Worm (Caenorhabditis elegans) whole organism, L4 larva: ENCODE results near the gene nhr-58.

ENCODE experiments used
- F37D6.2 ChIP-seq: sonication (generic microtip); optimal IDR thresholded peaks from 2 replicates; lab custom pipeline; 2016; ENCODE audit warnings: mild to moderate bottlenecking, missing genetic modification characterization, missing compliant biosample characterization
- F49E8.2 ChIP-seq: sonication (generic microtip); optimal IDR thresholded peaks from 2 replicates; lab custom pipeline; 2016; ENCODE audit warnings: missing compliant biosample characterization, mild to moderate bottlenecking, missing genetic modification characterization, borderline replicate concordance
- R02D3.7 ChIP-seq: fragments of 150-350 bp; sonication (generic microtip); optimal IDR thresholded peaks from 3 replicates; lab custom pipeline; 2014; ENCODE audit warnings: missing biosample characterization, missing genetic modification characterization
- T20F7.1 ChIP-seq: fragments of 200-800 bp; sonication (Bioruptor generic); optimal IDR thresholded peaks from 2 replicates; lab custom pipeline; 2018; ENCODE audit warnings: mild to moderate bottlenecking, missing genetic modification characterization, missing compliant biosample characterization
- T26A8.4 ChIP-seq: fragments of 200-800 bp; sonication (Bioruptor generic); IDR thresholded peaks from 2 replicates; pipeline ENCODE4 v1.3.6; 2022; ENCODE audit warnings: missing genetic modification characterization, missing compliant biosample characterization
- Y105C5A.15 ChIP-seq: fragments of 200-800 bp; sonication (Bioruptor generic); IDR thresholded peaks from 2 replicates; pipeline ENCODE4 v1.3.6; 2022; ENCODE audit warnings: missing genetic modification characterization, missing compliant biosample characterization
- Y48G9A.11 ChIP-seq: fragments of 200-800 bp; sonication (Bioruptor generic); IDR thresholded peaks from 2 replicates; pipeline ENCODE4 v1.3.6; 2022; ENCODE audit warnings: missing genetic modification reagents, missing genetic modification characterization, missing compliant biosample characterization
- Y5F2A.4 ChIP-seq: fragments of 200-800 bp; sonication (Bioruptor generic); optimal IDR thresholded peaks from 2 replicates; lab custom pipeline; 2018; ENCODE audit warnings: mild to moderate bottlenecking, missing genetic modification characterization, missing compliant biosample characterization
- Y75B8A.6 ChIP-seq: fragments of 200-800 bp; sonication (Bioruptor generic); IDR thresholded peaks from 2 replicates; pipeline ENCODE4 v1.3.6; 2022; ENCODE audit warnings: missing genetic modification reagents, missing genetic modification characterization, missing compliant biosample characterization
- ZK337.2 ChIP-seq: fragments of 200-800 bp; sonication (Bioruptor generic); IDR thresholded peaks from 2 replicates; pipeline ENCODE4 v1.3.6; 2022; ENCODE audit warnings: missing genetic modification reagents, missing genetic modification characterization, missing compliant biosample characterization
- ZK546.5 ChIP-seq, 2 experiments: sonication (generic microtip); optimal IDR thresholded peaks; 2 replicates each; lab custom pipeline; 2017; ENCODE audit warnings: missing biosample characterization in 2 of 2, missing genetic modification characterization in 2 of 2
- aha-1 ChIP-seq: fragments of 150-350 bp; peaks from one replicate; lab custom pipeline; 2014; ENCODE audit warnings: missing biosample characterization, missing genetic modification characterization
- ceh-20 ChIP-seq: fragments of 200-800 bp; sonication (Bioruptor generic); IDR thresholded peaks from 2 replicates; pipeline ENCODE4 v1.3.6; 2022; ENCODE audit warnings: missing genetic modification reagents, missing genetic modification characterization, missing compliant biosample characterization
- ceh-28 ChIP-seq: fragments of 150-350 bp; optimal IDR thresholded peaks from 2 replicates; lab custom pipeline; 2014; ENCODE audit warnings: missing biosample characterization, missing genetic modification reagents, missing genetic modification characterization
- ceh-32 ChIP-seq: sonication (generic microtip); optimal IDR thresholded peaks from 2 replicates; lab custom pipeline; 2016; ENCODE audit warnings: mild to moderate bottlenecking, missing genetic modification characterization, missing compliant biosample characterization; ENCODE audit not compliant: poor library complexity
- ceh-62 ChIP-seq: sonication (generic microtip); optimal IDR thresholded peaks from 2 replicates; lab custom pipeline; 2017; ENCODE audit warnings: missing biosample characterization, missing genetic modification characterization
- daf-19 ChIP-seq: fragments of 200-800 bp; sonication (Bioruptor generic); conservative IDR thresholded peaks from 2 replicates; pipeline ENCODE4 v1.3.6; 2022; ENCODE audit warnings: missing genetic modification characterization, missing compliant biosample characterization
- dmd-6 ChIP-seq: fragments of 200-800 bp; sonication (Bioruptor generic); IDR thresholded peaks from 2 replicates; pipeline ENCODE4 v1.3.6; 2022; ENCODE audit warnings: missing genetic modification reagents, missing genetic modification characterization, missing compliant biosample characterization
- dpl-1 ChIP-seq: fragments of 150-350 bp; optimal IDR thresholded peaks from 2 replicates; lab custom pipeline; 2014; ENCODE audit warnings: missing biosample characterization, missing genetic modification reagents, missing genetic modification characterization
- duxl-1 ChIP-seq: sonication (generic microtip); optimal IDR thresholded peaks from 2 replicates; lab custom pipeline; 2016; ENCODE audit warnings: mild to moderate bottlenecking, missing genetic modification characterization, moderate library complexity, missing compliant biosample characterization; ENCODE audit not compliant: poor library complexity
- dve-1 ChIP-seq: sonication (generic microtip); optimal IDR thresholded peaks from 2 replicates; lab custom pipeline; 2017; ENCODE audit warnings: antibody characterized with exemption, mild to moderate bottlenecking, missing genetic modification characterization, missing compliant biosample characterization; ENCODE audit not compliant: insufficient read depth
- hif-1 ChIP-seq, 2 experiments: sonication (generic microtip); optimal IDR thresholded peaks; 2 replicates each; lab custom pipeline; 2016 to 2017; ENCODE audit warnings: missing compliant biosample characterization in 2 of 2, missing genetic modification characterization in 2 of 2, missing genetic modification reagents in 2 of 2, missing genotype in 2 of 2, mild to moderate bottlenecking in 1 of 2
- jun-1 ChIP-seq: fragments of 150-350 bp; optimal IDR thresholded peaks from 2 replicates; lab custom pipeline; 2014; ENCODE audit warnings: missing biosample characterization, missing genetic modification reagents, missing genetic modification characterization
- lin-39 ChIP-seq: fragments of 150-350 bp; optimal IDR thresholded peaks from 2 replicates; lab custom pipeline; 2014; ENCODE audit warnings: missing biosample characterization, missing genetic modification reagents, missing genetic modification characterization
- lsy-2 ChIP-seq, 2 experiments: fragments of 150-350 bp in 1 of 2; sonication (generic microtip) in 1 of 2; optimal IDR thresholded peaks; 2 replicates each; lab custom pipeline; 2014 to 2017; ENCODE audit warnings: missing biosample characterization in 2 of 2, missing genetic modification characterization in 2 of 2
- madf-9 ChIP-seq: fragments of 200-800 bp; sonication (Bioruptor generic); conservative IDR thresholded peaks from 2 replicates; pipeline ENCODE4 v1.3.6; 2022; ENCODE audit warnings: missing genetic modification reagents, missing genetic modification characterization, missing compliant biosample characterization
- mdt-29 ChIP-seq: fragments of 200-800 bp; sonication (Bioruptor generic); IDR thresholded peaks from 2 replicates; pipeline ENCODE4 v1.3.6; 2022; ENCODE audit warnings: missing genetic modification reagents, missing genetic modification characterization, missing compliant biosample characterization
- mes-2 ChIP-seq: sonication (generic microtip); optimal IDR thresholded peaks from 2 replicates; lab custom pipeline; 2016; ENCODE audit warnings: missing genotype, mild to moderate bottlenecking, missing genetic modification characterization, missing compliant biosample characterization; ENCODE audit not compliant: poor library complexity, severe bottlenecking
- mxl-2 ChIP-seq: fragments of 200-800 bp; sonication (Bioruptor generic); conservative IDR thresholded peaks from 2 replicates; pipeline ENCODE4 v1.3.6; 2022; ENCODE audit warnings: missing genetic modification reagents, missing genetic modification characterization, missing compliant biosample characterization
- nhr-102 ChIP-seq: sonication (generic microtip); optimal IDR thresholded peaks from 2 replicates; lab custom pipeline; 2016; ENCODE audit warnings: mild to moderate bottlenecking, missing genetic modification characterization, moderate library complexity, missing compliant biosample characterization
- nhr-11 ChIP-seq: fragments of 150-350 bp; optimal IDR thresholded peaks from 2 replicates; lab custom pipeline; 2014; ENCODE audit warnings: missing biosample characterization, missing genetic modification characterization
- nhr-28 ChIP-seq: fragments of 150-350 bp; optimal IDR thresholded peaks from 2 replicates; lab custom pipeline; 2014; ENCODE audit warnings: missing biosample characterization, missing genetic modification characterization
- nhr-6 ChIP-seq: fragments of 150-350 bp; optimal IDR thresholded peaks from 2 replicates; lab custom pipeline; 2014; ENCODE audit warnings: missing biosample characterization, missing genetic modification characterization
- nhr-76 ChIP-seq: fragments of 150-350 bp; optimal IDR thresholded peaks from 2 replicates; lab custom pipeline; 2014; ENCODE audit warnings: missing biosample characterization, missing genetic modification characterization
- nhr-77 ChIP-seq: fragments of 150-350 bp; optimal IDR thresholded peaks from 2 replicates; lab custom pipeline; 2014; ENCODE audit warnings: missing biosample characterization, missing genetic modification characterization
- pha-4 ChIP-seq, 2 experiments: fragments of 150-350 bp in 1 of 2; fragments of 200-800 bp in 1 of 2; sonication (Bioruptor generic) in 1 of 2; IDR thresholded peaks in 1 of 2; optimal IDR thresholded peaks in 1 of 2; 2 replicates each; pipeline versions ENCODE4 v1.3.6 to Lab custom; 2014 to 2022; ENCODE audit warnings: missing genetic modification characterization in 2 of 2, missing genetic modification reagents in 2 of 2, missing biosample characterization in 1 of 2, missing compliant biosample characterization in 1 of 2
- php-3 ChIP-seq: fragments of 200-800 bp; sonication (Bioruptor generic); IDR thresholded peaks from 2 replicates; pipeline ENCODE4 v1.3.6; 2022; ENCODE audit warnings: missing genetic modification reagents, missing genetic modification characterization, missing compliant biosample characterization
- pqm-1 ChIP-seq: sonication (generic microtip); optimal IDR thresholded peaks from 2 replicates; lab custom pipeline; 2017; ENCODE audit warnings: missing biosample characterization, missing genetic modification characterization
- saeg-2 ChIP-seq: fragments of 200-800 bp; sonication (Bioruptor generic); IDR thresholded peaks from 2 replicates; pipeline ENCODE4 v1.3.6; 2022; ENCODE audit warnings: missing genetic modification reagents, missing genetic modification characterization, missing compliant biosample characterization
- sdz-12 ChIP-seq: fragments of 200-800 bp; sonication (Bioruptor generic); optimal IDR thresholded peaks from 2 replicates; lab custom pipeline; 2018; ENCODE audit warnings: mild to moderate bottlenecking, missing genetic modification characterization, missing compliant biosample characterization
- skn-1 ChIP-seq: fragments of 150-350 bp; optimal IDR thresholded peaks from 2 replicates; lab custom pipeline; 2014; ENCODE audit warnings: missing biosample characterization, missing genetic modification characterization
- snpc-4 ChIP-seq: fragments of 150-350 bp; optimal IDR thresholded peaks from 2 replicates; lab custom pipeline; 2014; ENCODE audit warnings: missing biosample characterization, missing genetic modification characterization
- spr-1 ChIP-seq: sonication (generic microtip); optimal IDR thresholded peaks from 2 replicates; lab custom pipeline; 2016; ENCODE audit warnings: mild to moderate bottlenecking, missing genetic modification characterization, missing compliant biosample characterization
- tag-97 ChIP-seq: fragments of 200-800 bp; sonication (Bioruptor generic); IDR thresholded peaks from 2 replicates; pipeline ENCODE4 v1.3.6; 2022; ENCODE audit warnings: missing genetic modification characterization, missing compliant biosample characterization
- unc-39 ChIP-seq: sonication (generic microtip); optimal IDR thresholded peaks from 2 replicates; lab custom pipeline; 2017; ENCODE audit warnings: missing biosample characterization, missing genetic modification characterization
- unc-62 ChIP-seq, 3 experiments: fragments of 150-350 bp in 1 of 3; sonication (generic microtip); optimal IDR thresholded peaks in 2 of 3; peaks in 1 of 3; 1 replicate in 1 of 3; 2 replicates in 2 of 3; lab custom pipeline; 2014 to 2017; ENCODE audit warnings: missing biosample characterization in 3 of 3, missing genetic modification characterization in 3 of 3, missing genetic modification reagents in 3 of 3, missing genotype in 1 of 3
- vab-7 ChIP-seq: fragments of 200-800 bp; sonication (Bioruptor generic); IDR thresholded peaks from 2 replicates; pipeline ENCODE4 v1.3.6; 2022; ENCODE audit warnings: missing genetic modification reagents, missing genetic modification characterization, missing compliant biosample characterization
- zag-1 ChIP-seq: fragments of 150-350 bp; optimal IDR thresholded peaks from 2 replicates; lab custom pipeline; 2014; ENCODE audit warnings: missing biosample characterization, missing genetic modification characterization
- zfp-3 ChIP-seq: fragments of 200-800 bp; sonication (Bioruptor generic); conservative IDR thresholded peaks from 2 replicates; pipeline ENCODE4 v1.3.6; 2022; ENCODE audit warnings: missing genetic modification reagents, missing genetic modification characterization, missing compliant biosample characterization
- zip-11 ChIP-seq: fragments of 200-800 bp; sonication (Bioruptor generic); IDR thresholded peaks from 2 replicates; pipeline ENCODE4 v1.3.6; 2022; ENCODE audit warnings: missing genetic modification characterization, missing compliant biosample characterization
- ztf-11 ChIP-seq: fragments of 150-350 bp; optimal IDR thresholded peaks from 2 replicates; lab custom pipeline; 2014; ENCODE audit warnings: missing biosample characterization, missing genetic modification characterization

Gene nhr-58

ce11 chrV:532046-532445 lies at the start of gene nhr-58 (continued):
- TF ChIP-seq dmd-6 = peak; percentile 97
- TF ChIP-seq ceh-20 (GFP tag; lab: Robert Waterston, UW) = no peak
- TF ChIP-seq pha-4 (GFP tag; IDR thresholded peaks at IDR 0.05; lab: Robert Waterston, UW) = no peak
- peak; percentile 52 for TF ChIP-seq pha-4 (tag; optimal IDR thresholded peaks at IDR 0.05; lab: Kevin White, UChicago)
- peak; percentile 92 for TF ChIP-seq nhr-77 (tag; lab: Kevin White, UChicago)
- peak; percentile 53 for TF ChIP-seq jun-1 (tag; lab: Kevin White, UChicago)
- TF ChIP-seq snpc-4 (tag; lab: Kevin White, UChicago) = no peak
- TF ChIP-seq vab-7 (GFP tag; lab: Robert Waterston, UW) = no peak
- TF ChIP-seq Y75B8A.6 (GFP tag; lab: Robert Waterston, UW) = no peak
- no peak for TF ChIP-seq unc-39 (tag; lab: Kevin White, UChicago)
- TF ChIP-seq mdt-29 = no peak
- TF ChIP-seq dve-1 (tag; lab: Kevin White, UChicago) = peak; percentile 94
- TF ChIP-seq aha-1 = no peak
- TF ChIP-seq tag-97 (GFP tag; lab: Robert Waterston, UW) = no peak
- TF ChIP-seq php-3 = no peak
- no peak for TF ChIP-seq ceh-28 (tag; lab: Kevin White, UChicago)
- TF ChIP-seq unc-62 (GFP tag; optimal IDR thresholded peaks at IDR 0.05 in 1 of 2; lab: Kevin White, UChicago) = no peak
- no peak for TF ChIP-seq unc-62 (tag; optimal IDR thresholded peaks at IDR 0.05; lab: Kevin White, UChicago)
- TF ChIP-seq Y5F2A.4 (GFP tag; lab: Kevin White, UChicago) = no peak
- no peak for TF ChIP-seq T20F7.1 (GFP tag; lab: Kevin White, UChicago)
- peak; percentile 69 for TF ChIP-seq nhr-11 (tag; lab: Kevin White, UChicago)
- no peak for TF ChIP-seq spr-1 (tag; lab: Kevin White, UChicago)
- peak; percentile 16 for TF ChIP-seq dpl-1 (GFP tag; lab: Kevin White, UChicago)
- TF ChIP-seq nhr-76 (tag; lab: Kevin White, UChicago) = peak; percentile 32
- no peak for TF ChIP-seq zfp-3 (GFP tag; lab: Robert Waterston, UW)
- TF ChIP-seq Y48G9A.11 = no peak
- TF ChIP-seq saeg-2 (GFP tag; lab: Robert Waterston, UW) = no peak
- TF ChIP-seq R02D3.7 (tag; lab: Kevin White, UChicago) = no peak
- TF ChIP-seq Y105C5A.15 = no peak
- TF ChIP-seq F37D6.2 = no peak
- TF ChIP-seq pqm-1 (tag; lab: Kevin White, UChicago) = peak; percentile 76
- peak in 1 of 2 experiments; percentile 42 for TF ChIP-seq hif-1 (tag; optimal IDR thresholded peaks at IDR 0.05; lab: Kevin White, UChicago)
- no peak for TF ChIP-seq ceh-32 (tag; lab: Kevin White, UChicago)
- TF ChIP-seq mes-2 = peak; percentile 76
- no peak for TF ChIP-seq lin-39 (tag; lab: Kevin White, UChicago)
- TF ChIP-seq zag-1 (tag; lab: Kevin White, UChicago) = no peak
- TF ChIP-seq madf-9 (GFP tag; lab: Robert Waterston, UW) = no peak
- TF ChIP-seq nhr-28 = peak; percentile 98
- no peak for TF ChIP-seq ZK337.2
- TF ChIP-seq nhr-102 (tag; lab: Kevin White, UChicago) = peak; percentile 84
- no peak for TF ChIP-seq mxl-2 (GFP tag; lab: Robert Waterston, UW)
- TF ChIP-seq F49E8.2 (tag; lab: Kevin White, UChicago) = no peak
- TF ChIP-seq lsy-2 (tag; optimal IDR thresholded peaks at IDR 0.05; lab: Kevin White, UChicago) = peak in 1 of 2 experiments; percentile 35
- no peak for TF ChIP-seq ZK546.5 (tag; optimal IDR thresholded peaks at IDR 0.05; lab: Kevin White, UChicago)
- no peak for TF ChIP-seq ceh-62
- TF ChIP-seq ztf-11 (tag; lab: Kevin White, UChicago) = no peak
- TF ChIP-seq zip-11 (GFP tag; lab: Robert Waterston, UW) = no peak
- TF ChIP-seq T26A8.4 (GFP tag; lab: Robert Waterston, UW) = no peak
- no peak for TF ChIP-seq daf-19 (GFP tag; lab: Robert Waterston, UW)
- no peak for TF ChIP-seq sdz-12 (GFP tag; lab: Kevin White, UChicago)
- TF ChIP-seq skn-1 = no peak
- TF ChIP-seq nhr-6 (tag; lab: Kevin White, UChicago) = peak; percentile 79
- peak; percentile 32 for TF ChIP-seq duxl-1 (tag; lab: Kevin White, UChicago)
